Fruit fly (Drosophila melanogaster): Measurements from ENCODE around the gene CG31249.

Gene CG31249

dm6 chr3R:17686875-17687274, at the start of gene CG31249:
TSS of gene CG31249 (minus strand) at chr3R:17687071.
- no peak for TF ChIP-seq psq (optimal IDR thresholded peaks at IDR 0.05)
- TF ChIP-seq usp (GFP tag; optimal IDR thresholded peaks at IDR 0.05), result no peak
- no peak for TF ChIP-seq EcR (GFP tag; optimal IDR thresholded peaks at IDR 0.05)
- TF ChIP-seq pan (optimal IDR thresholded peaks at IDR 0.05), result no peak
- no peak for TF ChIP-seq CG8478 (optimal IDR thresholded peaks at IDR 0.05)
- no peak for TF ChIP-seq Dll (optimal IDR thresholded peaks at IDR 0.05)

- no peak for TF ChIP-seq EcR (GFP tag; optimal IDR thresholded peaks at IDR 0.05)
- no peak for TF ChIP-seq usp (GFP tag; optimal IDR thresholded peaks at IDR 0.05)
- no peak for TF ChIP-seq Dll (optimal IDR thresholded peaks at IDR 0.05)
- no peak for TF ChIP-seq CG8478 (optimal IDR thresholded peaks at IDR 0.05)
- TF ChIP-seq psq (optimal IDR thresholded peaks at IDR 0.05), result no peak
- no peak for TF ChIP-seq pan (optimal IDR thresholded peaks at IDR 0.05)
Measured at dm6 chr3R:17736311-17736710, 49.4 kb upstream of the CG31249 start, which contains the start of gene TyrRII. TSS of gene TyrRII (plus strand) at chr3R:17736611.

- TF ChIP-seq usp (GFP tag; optimal IDR thresholded peaks at IDR 0.05) (no peak), EcR (GFP tag; optimal IDR thresholded peaks at IDR 0.05) (no peak), Dll (optimal IDR thresholded peaks at IDR 0.05) (no peak)
Measured at dm6 chr3R:17733261-17733660, 46.4 kb upstream of the CG31249 start, which contains the start of gene CG14321. TSS of gene CG14321 (plus strand) at chr3R:17733598.

- no peak for TF ChIP-seq Dll (optimal IDR thresholded peaks at IDR 0.05)
- TF ChIP-seq psq (optimal IDR thresholded peaks at IDR 0.05), result no peak
- TF ChIP-seq usp (GFP tag; optimal IDR thresholded peaks at IDR 0.05), result no peak
- TF ChIP-seq pan (optimal IDR thresholded peaks at IDR 0.05), result no peak
- TF ChIP-seq EcR (GFP tag; optimal IDR thresholded peaks at IDR 0.05), result no peak
Measured at dm6 chr3R:17725558-17725957, 38.7 kb upstream of the CG31249 start, which contains the start of gene Lgr1. TSS of gene Lgr1 (plus strand) at chr3R:17725777.

dm6 chr3R:17724963-17725362, 38.1 kb upstream of the CG31249 start, which contains the start of gene Atg8b:
TSS of gene Atg8b (minus strand) at chr3R:17725063.
- TF ChIP-seq CG8478 (optimal IDR thresholded peaks at IDR 0.05) (no peak), psq (optimal IDR thresholded peaks at IDR 0.05) (no peak), usp (GFP tag; optimal IDR thresholded peaks at IDR 0.05) (no peak), Dll (optimal IDR thresholded peaks at IDR 0.05) (no peak), EcR (GFP tag; optimal IDR thresholded peaks at IDR 0.05) (no peak), pan (optimal IDR thresholded peaks at IDR 0.05) (no peak)

DNA sequence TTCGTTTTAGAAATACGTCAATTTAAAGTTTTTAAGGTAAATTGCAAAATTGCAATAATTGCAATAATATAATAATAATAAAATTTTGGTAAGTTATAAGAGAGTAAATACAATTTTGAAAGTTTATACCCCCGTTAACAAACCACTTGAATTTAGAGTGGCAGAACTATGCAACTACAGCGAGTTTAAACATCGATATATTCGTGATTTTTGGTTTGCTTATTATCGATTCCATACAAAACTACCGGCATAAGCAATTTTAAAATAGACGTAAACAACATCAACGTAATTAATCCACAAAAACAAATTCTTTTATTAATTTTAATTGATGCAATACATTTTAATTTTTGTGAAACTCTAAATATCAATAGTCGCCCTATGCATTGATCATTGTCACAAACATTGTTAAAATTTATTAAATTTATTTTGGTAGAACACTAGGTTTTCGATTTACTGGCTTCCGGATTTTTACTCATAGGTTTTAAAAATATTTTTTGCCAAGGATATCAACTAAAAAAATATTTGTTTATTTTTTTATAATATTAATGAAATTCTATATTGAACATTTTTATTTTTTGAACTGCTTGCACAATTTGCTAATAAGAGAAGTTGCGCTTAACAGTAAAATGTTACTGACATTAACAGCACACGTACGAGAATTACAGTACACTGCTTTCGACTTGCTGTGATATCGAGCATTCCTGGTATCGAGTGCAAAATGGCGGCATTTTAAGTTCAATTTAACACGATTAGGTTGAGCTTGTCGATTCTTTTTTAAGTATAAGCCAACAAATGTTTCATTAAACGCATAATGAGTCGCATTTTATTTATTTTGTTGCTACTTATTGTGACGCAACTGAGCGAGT, 32.1 kb upstream of the CG31249 start, which contains the start of gene Pxt:
Gene Pxt, plus strand, starts transcription at position 695 of the 866 bp plus-strand sequence.
- no peak for TF ChIP-seq usp (GFP tag; optimal IDR thresholded peaks at IDR 0.05)
- no peak for TF ChIP-seq psq (optimal IDR thresholded peaks at IDR 0.05)
- no peak for TF ChIP-seq EcR (GFP tag; optimal IDR thresholded peaks at IDR 0.05)
- no peak for TF ChIP-seq CG8478 (optimal IDR thresholded peaks at IDR 0.05)
- TF ChIP-seq pan (optimal IDR thresholded peaks at IDR 0.05), result no peak
- no peak for TF ChIP-seq Dll (optimal IDR thresholded peaks at IDR 0.05)

dm6 chr3R:17718051-17718693, 31.3 kb upstream of the CG31249 start, which contains the start of gene osa:
TSS of gene osa (minus strand) at chr3R:17718350.
- TF ChIP-seq Dll (optimal IDR thresholded peaks at IDR 0.05), result no peak
- TF ChIP-seq psq (optimal IDR thresholded peaks at IDR 0.05), result no peak
- TF ChIP-seq EcR (GFP tag; optimal IDR thresholded peaks at IDR 0.05), result no peak
- TF ChIP-seq usp (GFP tag; optimal IDR thresholded peaks at IDR 0.05), result no peak
- no peak for TF ChIP-seq CG8478 (optimal IDR thresholded peaks at IDR 0.05)
- no peak for TF ChIP-seq pan (optimal IDR thresholded peaks at IDR 0.05)

- no peak for TF ChIP-seq psq (optimal IDR thresholded peaks at IDR 0.05)
- peak; percentile 96 for TF ChIP-seq CG8478 (optimal IDR thresholded peaks at IDR 0.05)
- TF ChIP-seq Dll (optimal IDR thresholded peaks at IDR 0.05), result peak; percentile 98
Measured at dm6 chr3R:17716858-17717596, 30.2 kb upstream of the CG31249 start.

dm6 chr3R:17714773-17715344, 28.0 kb upstream of the CG31249 start:
- TF ChIP-seq EcR (GFP tag; optimal IDR thresholded peaks at IDR 0.05) (peak in 1 of 2 experiments; percentile 34), Dll (optimal IDR thresholded peaks at IDR 0.05) (no peak), pan (optimal IDR thresholded peaks at IDR 0.05) (no peak), psq (optimal IDR thresholded peaks at IDR 0.05) (no peak), usp (GFP tag; optimal IDR thresholded peaks at IDR 0.05) (no peak), CG8478 (optimal IDR thresholded peaks at IDR 0.05) (no peak)

DNA sequence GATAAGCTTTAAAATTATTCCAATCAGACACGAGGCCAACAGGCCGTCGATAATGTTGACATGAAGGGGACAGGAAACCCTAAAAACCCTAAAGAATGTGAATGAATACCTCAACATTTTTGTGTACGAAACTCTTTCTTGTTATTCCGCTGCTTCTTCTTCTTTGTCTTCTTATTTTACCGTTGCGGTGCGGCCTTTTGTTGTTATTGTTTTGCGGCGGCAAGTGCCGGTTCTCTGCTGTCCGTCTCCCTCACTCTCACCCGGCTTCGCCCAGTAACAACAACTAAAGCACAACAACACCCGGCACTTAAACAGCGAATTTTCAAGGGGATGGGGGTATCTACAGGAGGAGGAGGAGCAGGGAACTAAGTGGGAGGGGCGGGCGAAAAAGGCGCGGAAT, 27.5 kb upstream of the CG31249 start:
- peak; percentile 7 for TF ChIP-seq pan (optimal IDR thresholded peaks at IDR 0.05)
- TF ChIP-seq Dll (optimal IDR thresholded peaks at IDR 0.05), result no peak
- no peak for TF ChIP-seq CG8478 (optimal IDR thresholded peaks at IDR 0.05)
- TF ChIP-seq EcR (GFP tag; optimal IDR thresholded peaks at IDR 0.05), result no peak
- no peak for TF ChIP-seq usp (GFP tag; optimal IDR thresholded peaks at IDR 0.05)
- no peak for TF ChIP-seq psq (optimal IDR thresholded peaks at IDR 0.05)

All from whole organism.